Worm (Caenorhabditis elegans): ENCODE data around the gene R53.5.

DNA sequence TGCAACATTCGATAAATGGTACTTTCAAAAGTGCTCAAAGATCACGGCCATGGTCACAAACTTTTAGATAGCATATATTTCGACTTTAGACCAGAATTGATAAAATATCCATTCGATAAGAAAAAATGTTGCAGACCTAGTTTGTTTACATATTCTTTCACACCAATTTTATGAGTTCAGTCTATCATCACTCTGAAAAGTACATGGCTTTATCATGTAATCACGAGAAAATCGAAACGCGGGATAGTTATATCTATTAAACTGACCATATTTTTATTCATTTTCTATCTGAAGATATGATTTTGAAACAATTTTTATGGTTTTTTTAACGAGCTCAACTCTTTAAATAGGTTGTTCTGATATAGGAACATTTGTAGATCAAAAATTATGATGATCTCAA, 38.8 kb downstream of the R53.5 start, which contains the start of gene pho-11:
- TF ChIP-seq sptf-1 (tag; optimal IDR thresholded peaks at IDR 0.05) = no peak
- TF ChIP-seq ceh-43 (GFP tag; optimal IDR thresholded peaks at IDR 0.05) = no peak
- TF ChIP-seq nhr-12 (tag; optimal IDR thresholded peaks at IDR 0.05) = no peak
- TF ChIP-seq unc-39 (tag; optimal IDR thresholded peaks at IDR 0.05) = no peak
- TF ChIP-seq snpc-4 (tag; optimal IDR thresholded peaks at IDR 0.05) = no peak
- TF ChIP-seq tbx-8 (GFP tag; optimal IDR thresholded peaks at IDR 0.05) = no peak
- no peak for TF ChIP-seq ztf-11 (tag; optimal IDR thresholded peaks at IDR 0.05)

Data from whole organism, mixed stage, embryonic.